In genomic region chr3L:8358776-8359455, dm6 we compare ENCODE assay signal across 1 fruit fly cellular context.
TF ChIP-seq lines count a peak whose summit lies in the region.

No protein-coding gene starts in this region.

TF ChIP-seq in whole organism, embryonic, 481 proteins besides CTCF, POLR2A, EP300 and RAD21 (continued from another document and continues in another):
- TF ChIP-seq Blimp-1 (GFP tag; optimal IDR thresholded peaks at IDR 0.05; lab: Kevin White, UChicago) (no peak), bigmax (GFP tag; optimal IDR thresholded peaks at IDR 0.05; lab: Kevin White, UChicago) (no peak), al (GFP tag; IDR thresholded peaks at IDR 0.05; lab: Robert Waterston, UW) (no peak), gsb-n (tag; optimal IDR thresholded peaks at IDR 0.05; lab: Kevin White, UChicago) (no peak), CG5953 (GFP tag; IDR thresholded peaks at IDR 0.05; lab: Robert Waterston, UW) (no peak), Ravus (GFP tag; IDR thresholded peaks at IDR 0.05; lab: Robert Waterston, UW) (no peak), CG12391 (tag; optimal IDR thresholded peaks at IDR 0.05; lab: Kevin White, UChicago) (no peak), CG6854 (GFP tag; optimal IDR thresholded peaks at IDR 0.05; lab: Kevin White, UChicago) (peak; percentile 12), CG1832 (GFP tag; optimal IDR thresholded peaks at IDR 0.05; lab: Kevin White, UChicago) (no peak), CG8281 (tag; optimal IDR thresholded peaks at IDR 0.05; lab: Kevin White, UChicago) (no peak), nom (GFP tag; optimal IDR thresholded peaks at IDR 0.05; lab: Kevin White, UChicago) (no peak), CG5245 (GFP tag; optimal IDR thresholded peaks at IDR 0.05; lab: Kevin White, UChicago) (no peak), Dp (GFP tag; optimal IDR thresholded peaks at IDR 0.05; lab: Kevin White, UChicago) (peak; percentile 83), fru (optimal IDR thresholded peaks at IDR 0.05; lab: Kevin White, UChicago) (no peak), Ptx1 (GFP tag; IDR thresholded peaks at IDR 0.05; lab: Robert Waterston, UW) (no peak), CG8478 (optimal IDR thresholded peaks at IDR 0.05; lab: Kevin White, UChicago) (no peak), CG17912 (GFP tag; optimal IDR thresholded peaks at IDR 0.05; lab: Kevin White, UChicago) (no peak), Usf (GFP tag; optimal IDR thresholded peaks at IDR 0.05; lab: Kevin White, UChicago) (no peak), ham (GFP tag; IDR thresholded peaks at IDR 0.05; lab: Robert Waterston, UW) (no peak), CG16813 (GFP tag; IDR thresholded peaks at IDR 0.05; lab: Robert Waterston, UW; ENCODE audit: partially characterized antibody) (peak; percentile 52; the same call in 1 of the 3 replicates), CG7839 (tag; optimal IDR thresholded peaks at IDR 0.05; lab: Kevin White, UChicago) (no peak), gem (tag; optimal IDR thresholded peaks at IDR 0.05; lab: Kevin White, UChicago) (no peak), klu (GFP tag; IDR thresholded peaks at IDR 0.05; lab: Robert Waterston, UW) (no peak), usp (GFP tag; optimal IDR thresholded peaks at IDR 0.05; lab: Kevin White, UChicago) (no peak), crc (GFP tag; optimal IDR thresholded peaks at IDR 0.05; lab: Kevin White, UChicago) (no peak), lilli (GFP tag; optimal IDR thresholded peaks at IDR 0.05; lab: Kevin White, UChicago) (no peak), CG1647 (GFP tag; optimal IDR thresholded peaks at IDR 0.05; lab: Kevin White, UChicago) (no peak), Pdp1 (GFP tag; optimal IDR thresholded peaks at IDR 0.05; lab: Kevin White, UChicago) (peak in 1 of 2 experiments; percentile 100), zf30C (GFP tag; optimal IDR thresholded peaks at IDR 0.05; lab: Kevin White, UChicago) (no peak), CG15696 (tag; optimal IDR thresholded peaks at IDR 0.05; lab: Kevin White, UChicago) (no peak), Poxn (GFP tag; IDR thresholded peaks at IDR 0.05; lab: Robert Waterston, UW) (no peak), sob (GFP tag; IDR thresholded peaks at IDR 0.05; lab: Robert Waterston, UW) (no peak), oc (tag; optimal IDR thresholded peaks at IDR 0.05; lab: Kevin White, UChicago) (no peak), CG10979 (tag; optimal IDR thresholded peaks at IDR 0.05; lab: Kevin White, UChicago) (no peak), CG13894 (tag; optimal IDR thresholded peaks at IDR 0.05; lab: Kevin White, UChicago) (no peak), CG15514 (GFP tag; optimal IDR thresholded peaks at IDR 0.05; lab: Kevin White, UChicago) (no peak), CG13624 (GFP tag; optimal IDR thresholded peaks at IDR 0.05; lab: Kevin White, UChicago) (no peak), Aef1 (GFP tag; IDR thresholded peaks at IDR 0.05; lab: Robert Waterston, UW) (no peak), mirr (GFP tag; optimal IDR thresholded peaks at IDR 0.05; lab: Kevin White, UChicago) (peak; percentile 95), exex (tag; optimal IDR thresholded peaks at IDR 0.05; lab: Kevin White, UChicago) (peak; percentile 97), CG33557 (GFP tag; optimal IDR thresholded peaks at IDR 0.05; lab: Kevin White, UChicago) (no peak), E2f1 (GFP tag; IDR thresholded peaks at IDR 0.05; lab: Robert Waterston, UW) (no peak), CG14441 (GFP tag; IDR thresholded peaks at IDR 0.05; lab: Robert Waterston, UW) (no peak), run (tag; optimal IDR thresholded peaks at IDR 0.05; lab: Kevin White, UChicago) (no peak), ewg (GFP tag; optimal IDR thresholded peaks at IDR 0.05; lab: Kevin White, UChicago) (no peak), Bdp1 (GFP tag; optimal IDR thresholded peaks at IDR 0.05; lab: Kevin White, UChicago) (no peak), lov (optimal IDR thresholded peaks at IDR 0.05; lab: Kevin White, UChicago) (no peak), lov (GFP tag; IDR thresholded peaks at IDR 0.05; lab: Robert Waterston, UW) (no peak), phol (tag; optimal IDR thresholded peaks at IDR 0.05; lab: Kevin White, UChicago) (no peak), z (GFP tag; IDR thresholded peaks at IDR 0.05; lab: Robert Waterston, UW) (no peak), hb (GFP tag; IDR thresholded peaks at IDR 0.05; lab: Robert Waterston, UW; ENCODE audit: partially characterized antibody) (peak; percentile 47; the same call in 1 of the 3 replicates), Ets97D (GFP tag; optimal IDR thresholded peaks at IDR 0.05; lab: Kevin White, UChicago) (no peak), disco-r (GFP tag; optimal IDR thresholded peaks at IDR 0.05; lab: Kevin White, UChicago) (no peak), Lpt (GFP tag; optimal IDR thresholded peaks at IDR 0.05; lab: Kevin White, UChicago) (no peak), gcm (GFP tag; optimal IDR thresholded peaks at IDR 0.05; lab: Kevin White, UChicago) (no peak), CG16779 (GFP tag; IDR thresholded peaks at IDR 0.05; lab: Robert Waterston, UW) (no peak), CG6175 (GFP tag; IDR thresholded peaks at IDR 0.05; lab: Robert Waterston, UW) (no peak), HHEX (GFP tag; optimal IDR thresholded peaks at IDR 0.05; lab: Kevin White, UChicago) (no peak), fu2 (GFP tag; optimal IDR thresholded peaks at IDR 0.05; lab: Kevin White, UChicago) (no peak), CG2120 (GFP tag; optimal IDR thresholded peaks at IDR 0.05; lab: Kevin White, UChicago) (no peak), BEAF-32 (GFP tag; optimal IDR thresholded peaks at IDR 0.05; lab: Kevin White, UChicago) (peak; percentile 62), stc (GFP tag; IDR thresholded peaks at IDR 0.05; lab: Robert Waterston, UW) (no peak), Hr78 (GFP tag; optimal IDR thresholded peaks at IDR 0.05; lab: Kevin White, UChicago) (peak in 1 of 2 experiments; percentile 53), Bgb (GFP tag; IDR thresholded peaks at IDR 0.05; lab: Robert Waterston, UW; ENCODE audit: partially characterized antibody) (peak; percentile 60), CG7786 (GFP tag; optimal IDR thresholded peaks at IDR 0.05; lab: Kevin White, UChicago) (no peak), Abd-B (GFP tag; optimal IDR thresholded peaks at IDR 0.05; lab: Kevin White, UChicago) (no peak), Doc2 (GFP tag; IDR thresholded peaks at IDR 0.05; lab: Robert Waterston, UW) (no peak), CG9727 (GFP tag; optimal IDR thresholded peaks at IDR 0.05; lab: Kevin White, UChicago) (peak; percentile 6), CG10267 (tag; optimal IDR thresholded peaks at IDR 0.05; lab: Kevin White, UChicago) (no peak), Neu2 (GFP tag; optimal IDR thresholded peaks at IDR 0.05; lab: Kevin White, UChicago; ENCODE audit: borderline replicate concordance) (no peak), CG12104 (GFP tag; optimal IDR thresholded peaks at IDR 0.05; lab: Kevin White, UChicago) (no peak), ab (GFP tag; optimal IDR thresholded peaks at IDR 0.05; lab: Kevin White, UChicago) (no peak), sisA (GFP tag; IDR thresholded peaks at IDR 0.05; lab: Robert Waterston, UW) (no peak), cad (GFP tag; optimal IDR thresholded peaks at IDR 0.05; lab: Kevin White, UChicago) (no peak), gt (GFP tag; IDR thresholded peaks at IDR 0.05; lab: Robert Waterston, UW) (no peak), CG9437 (GFP tag; optimal IDR thresholded peaks at IDR 0.05; lab: Kevin White, UChicago) (peak; percentile 10), unc-4 (GFP tag; IDR thresholded peaks at IDR 0.05; lab: Robert Waterston, UW; ENCODE audit: partially characterized antibody) (peak; percentile 74), CG12744 (GFP tag; optimal IDR thresholded peaks at IDR 0.05; lab: Kevin White, UChicago) (no peak), dpn (GFP tag; optimal IDR thresholded peaks at IDR 0.05; lab: Kevin White, UChicago) (no peak), emc (GFP tag; optimal IDR thresholded peaks at IDR 0.05; lab: Kevin White, UChicago) (no peak), wek (GFP tag; optimal IDR thresholded peaks at IDR 0.05; lab: Kevin White, UChicago) (no peak), CG18764 (GFP tag; optimal IDR thresholded peaks at IDR 0.05; lab: Kevin White, UChicago) (no peak), CG3281 (GFP tag; optimal IDR thresholded peaks at IDR 0.05; lab: Kevin White, UChicago) (no peak), CG34376 (GFP tag; optimal IDR thresholded peaks at IDR 0.05; lab: Kevin White, UChicago) (peak; percentile 95), ttk (GFP tag; IDR thresholded peaks at IDR 0.05; lab: Robert Waterston, UW) (no peak), Med (GFP tag; lab: Kevin White, UChicago) (peak; percentile 58), pum (GFP tag; optimal IDR thresholded peaks at IDR 0.05; lab: Kevin White, UChicago) (no peak), Mrtf (GFP tag; IDR thresholded peaks at IDR 0.05; lab: Robert Waterston, UW) (no peak), CG30020 (tag; optimal IDR thresholded peaks at IDR 0.05; lab: Kevin White, UChicago) (no peak), Taf1 (GFP tag; IDR thresholded peaks at IDR 0.05; lab: Robert Waterston, UW) (no peak), ems (GFP tag; optimal IDR thresholded peaks at IDR 0.05; lab: Kevin White, UChicago) (no peak), Nf-YA (GFP tag; IDR thresholded peaks at IDR 0.05; lab: Robert Waterston, UW) (no peak), pan (optimal IDR thresholded peaks at IDR 0.05; lab: Kevin White, UChicago) (no peak), pan (GFP tag; optimal IDR thresholded peaks at IDR 0.05 in 1 of 2, IDR thresholded peaks at IDR 0.05 in 1 of 2) (no peak), nerfin-2 (GFP tag; IDR thresholded peaks at IDR 0.05; lab: Robert Waterston, UW; ENCODE audit: partially characterized antibody) (peak; percentile 68), CG12659 (GFP tag; optimal IDR thresholded peaks at IDR 0.05; lab: Kevin White, UChicago) (no peak), schlank (tag; optimal IDR thresholded peaks at IDR 0.05; lab: Kevin White, UChicago) (no peak), CG42726 (GFP tag; IDR thresholded peaks at IDR 0.05; lab: Robert Waterston, UW; ENCODE audit: partially characterized antibody) (no peak), CG6765 (GFP tag; optimal IDR thresholded peaks at IDR 0.05; lab: Kevin White, UChicago) (no peak), Jarid2 (GFP tag; optimal IDR thresholded peaks at IDR 0.05; lab: Kevin White, UChicago) (no peak), twi (tag; optimal IDR thresholded peaks at IDR 0.05; lab: Kevin White, UChicago) (no peak), CG17361 (GFP tag; IDR thresholded peaks at IDR 0.05; lab: Robert Waterston, UW) (no peak), GATAe (GFP tag; conservative IDR thresholded peaks at IDR 0.05; lab: Robert Waterston, UW) (peak; percentile 50), CG13424 (tag; optimal IDR thresholded peaks at IDR 0.05; lab: Kevin White, UChicago) (no peak), sqz (GFP tag; optimal IDR thresholded peaks at IDR 0.05; lab: Kevin White, UChicago) (peak; percentile 51), psq (GFP tag; optimal IDR thresholded peaks at IDR 0.05; lab: Kevin White, UChicago) (no peak), CG31441 (GFP tag; IDR thresholded peaks at IDR 0.05; lab: Robert Waterston, UW) (no peak), CG9876 (GFP tag; optimal IDR thresholded peaks at IDR 0.05; lab: Kevin White, UChicago) (no peak), kah (GFP tag; optimal IDR thresholded peaks at IDR 0.05; lab: Kevin White, UChicago) (peak; percentile 5), vfl (GFP tag; optimal IDR thresholded peaks at IDR 0.05; lab: Kevin White, UChicago) (no peak), CG10654 (GFP tag; optimal IDR thresholded peaks at IDR 0.05; lab: Kevin White, UChicago) (no peak), CG11247 (GFP tag; IDR thresholded peaks at IDR 0.05; lab: Robert Waterston, UW) (no peak), CG3726 (GFP tag; IDR thresholded peaks at IDR 0.05; lab: Robert Waterston, UW) (no peak), CG1233 (GFP tag; optimal IDR thresholded peaks at IDR 0.05; lab: Kevin White, UChicago) (no peak), CG8359 (GFP tag; optimal IDR thresholded peaks at IDR 0.05; lab: Kevin White, UChicago; ENCODE audit: borderline replicate concordance) (no peak), cato (GFP tag; optimal IDR thresholded peaks at IDR 0.05; lab: Kevin White, UChicago; ENCODE audit: borderline replicate concordance) (no peak), abd-A (tag; optimal IDR thresholded peaks at IDR 0.05; lab: Kevin White, UChicago) (no peak), vnd (GFP tag; IDR thresholded peaks at IDR 0.05; lab: Robert Waterston, UW; ENCODE audit: partially characterized antibody) (peak; percentile 70; the same call in 1 of the 3 replicates), pho (GFP tag; optimal IDR thresholded peaks at IDR 0.05; lab: Kevin White, UChicago) (no peak), Nf-YC (tag; optimal IDR thresholded peaks at IDR 0.05; lab: Kevin White, UChicago) (no peak), jigr1 (GFP tag; IDR thresholded peaks at IDR 0.05; lab: Robert Waterston, UW) (no peak), lmd (GFP tag; IDR thresholded peaks at IDR 0.05; lab: Robert Waterston, UW) (no peak), dan (GFP tag; IDR thresholded peaks at IDR 0.05; lab: Robert Waterston, UW) (no peak), CG13287 (GFP tag; IDR thresholded peaks at IDR 0.05; lab: Robert Waterston, UW; ENCODE audit: partially characterized antibody) (peak; percentile 76), CG10366 (GFP tag; IDR thresholded peaks at IDR 0.05; lab: Robert Waterston, UW) (no peak), CG14667 (GFP tag; IDR thresholded peaks at IDR 0.05; lab: Robert Waterston, UW) (no peak), Oaz (GFP tag; IDR thresholded peaks at IDR 0.05; lab: Robert Waterston, UW) (no peak), Gsc (GFP tag; IDR thresholded peaks at IDR 0.05; lab: Robert Waterston, UW) (no peak), mld (GFP tag; IDR thresholded peaks at IDR 0.05; lab: Robert Waterston, UW; ENCODE audit: partially characterized antibody) (0 out of 3 replicates have a peak, but pooled peaks have one; percentile 61), MBD-R2 (GFP tag; IDR thresholded peaks at IDR 0.05; lab: Robert Waterston, UW) (peak; percentile 35; the same call in 1 of the 2 replicates), esg (GFP tag; conservative IDR thresholded peaks at IDR 0.05; lab: Robert Waterston, UW) (no peak), CG3163 (GFP tag; optimal IDR thresholded peaks at IDR 0.05; lab: Kevin White, UChicago) (no peak), pzg (GFP tag; optimal IDR thresholded peaks at IDR 0.05; lab: Kevin White, UChicago) (peak; percentile 32), ara (GFP tag; IDR thresholded peaks at IDR 0.05; lab: Robert Waterston, UW) (no peak), CG33213 (GFP tag; optimal IDR thresholded peaks at IDR 0.05; lab: Kevin White, UChicago) (no peak), Opbp (GFP tag; IDR thresholded peaks at IDR 0.05; lab: Robert Waterston, UW; ENCODE audit: partially characterized antibody) (no peak; the same call in 2 of the 3 replicates), luna (GFP tag; optimal IDR thresholded peaks at IDR 0.05; lab: Kevin White, UChicago) (no peak), hth (optimal IDR thresholded peaks at IDR 0.05; lab: Kevin White, UChicago) (no peak)
